Fruit fly (Drosophila melanogaster) whole organism, embryonic: ENCODE measurements around the gene CG8066.

Experiments
- Ada2b ChIP-seq: fragments of 200-800 bp; sonication (Bioruptor generic); IDR thresholded peaks from 2 replicates; pipeline ENCODE4 v1.3.6; 2022; ENCODE audit warnings: missing biosample characterization, missing genetic modification characterization
- Aef1 ChIP-seq: fragments of 200-800 bp; sonication (Bioruptor generic); IDR thresholded peaks from 3 replicates; pipeline ENCODE4 v1.3.6; 2022; ENCODE audit warnings: missing biosample characterization, missing genetic modification characterization
- Atf6 ChIP-seq: fragments of 200-800 bp; sonication (Bioruptor generic); IDR thresholded peaks from 2 replicates; pipeline ENCODE4 v1.3.6; 2022; ENCODE audit warnings: missing biosample characterization, missing genetic modification characterization
- C15 ChIP-seq: fragments of 200-800 bp; sonication (Bioruptor generic); IDR thresholded peaks from 3 replicates; pipeline ENCODE4 v1.3.6; 2022; ENCODE audit warnings: missing biosample characterization, missing genetic modification characterization
- CG11695 ChIP-seq: fragments of 200-800 bp; sonication (Bioruptor generic); IDR thresholded peaks from 3 replicates; pipeline ENCODE4 v1.3.6; 2022; ENCODE audit warnings: missing biosample characterization, missing genetic modification characterization
- CG11723 ChIP-seq: fragments of 200-800 bp; sonication (Bioruptor generic); optimal IDR thresholded peaks from 2 replicates; lab custom pipeline; 2017; ENCODE audit warnings: missing biosample characterization, mild to moderate bottlenecking, missing genetic modification characterization
- CG12236 ChIP-seq: fragments of 200-800 bp; sonication (Bioruptor generic); optimal IDR thresholded peaks from 2 replicates; lab custom pipeline; 2016; ENCODE audit warnings: missing biosample characterization, missing genetic modification characterization
- CG13424 ChIP-seq: fragments of 200-800 bp; sonication (Bioruptor generic); optimal IDR thresholded peaks from 2 replicates; lab custom pipeline; 2019; ENCODE audit warnings: missing biosample characterization, mild to moderate bottlenecking, missing genetic modification characterization, moderate library complexity
- CG14050 ChIP-seq: fragments of 200-800 bp; sonication (Bioruptor generic); IDR thresholded peaks from 3 replicates; pipeline ENCODE4 v1.3.6; 2022; ENCODE audit warnings: missing biosample characterization, missing genetic modification characterization
- CG14710 ChIP-seq: fragments of 200-800 bp; sonication (Bioruptor generic); optimal IDR thresholded peaks from 3 replicates; lab custom pipeline; 2019; ENCODE audit warnings: missing biosample characterization, mild to moderate bottlenecking, missing genetic modification characterization, moderate library complexity
- CG1602 ChIP-seq: fragments of 200-800 bp; sonication (Bioruptor generic); optimal IDR thresholded peaks from 3 replicates; lab custom pipeline; 2016; ENCODE audit warnings: missing biosample characterization, missing genetic modification characterization
- CG1603 ChIP-seq: fragments of 200-800 bp; sonication (Bioruptor generic); optimal IDR thresholded peaks from 2 replicates; lab custom pipeline; 2019; ENCODE audit warnings: missing biosample characterization, mild to moderate bottlenecking, missing genetic modification characterization, moderate library complexity
- CG1647 ChIP-seq: fragments of 200-800 bp; sonication (Bioruptor generic); optimal IDR thresholded peaks from 3 replicates; lab custom pipeline; 2016; ENCODE audit warnings: missing biosample characterization, missing genetic modification characterization
- CG16779 ChIP-seq: fragments of 200-800 bp; sonication (Bioruptor generic); IDR thresholded peaks from 2 replicates; pipeline ENCODE4 v1.3.6; 2022; ENCODE audit warnings: missing biosample characterization, missing genetic modification characterization
- CG3065 ChIP-seq: fragments of 200-800 bp; sonication (Bioruptor generic); optimal IDR thresholded peaks from 2 replicates; lab custom pipeline; 2016; ENCODE audit warnings: missing biosample characterization, missing genetic modification characterization
- CG32532 ChIP-seq: fragments of 200-800 bp; sonication (Bioruptor generic); IDR thresholded peaks from 2 replicates; pipeline ENCODE4 v1.3.6; 2022; ENCODE audit warnings: missing biosample characterization, missing genetic modification characterization
- CG42726 ChIP-seq: fragments of 200-800 bp; sonication (Bioruptor generic); IDR thresholded peaks from 2 replicates; pipeline ENCODE4 v1.3.6; 2022; ENCODE audit warnings: missing biosample characterization, missing genetic modification characterization; ENCODE audit not compliant: partially characterized antibody
- CG4282 ChIP-seq: fragments of 200-800 bp; sonication (Bioruptor generic); optimal IDR thresholded peaks from 2 replicates; lab custom pipeline; 2016; ENCODE audit warnings: missing biosample characterization, missing genetic modification characterization
- CG4820 ChIP-seq: fragments of 200-800 bp; sonication (Bioruptor generic); optimal IDR thresholded peaks from 3 replicates; lab custom pipeline; 2016; ENCODE audit warnings: missing biosample characterization, missing genetic modification characterization
- CG6654 ChIP-seq: fragments of 200-800 bp; sonication (Bioruptor generic); optimal IDR thresholded peaks from 2 replicates; lab custom pipeline; 2017; ENCODE audit warnings: missing biosample characterization, mild to moderate bottlenecking, missing genetic modification characterization
- CG6765 ChIP-seq: fragments of 200-800 bp; sonication (Bioruptor generic); optimal IDR thresholded peaks from 3 replicates; lab custom pipeline; 2017; ENCODE audit warnings: missing biosample characterization, mild to moderate bottlenecking, missing genetic modification characterization
- CG7357 ChIP-seq: fragments of 200-800 bp; sonication (Bioruptor generic); IDR thresholded peaks from 3 replicates; pipeline ENCODE4 v1.3.6; 2022; ENCODE audit warnings: missing biosample characterization, missing genetic modification characterization
- CG9932 ChIP-seq: fragments of 200-800 bp; sonication (Bioruptor generic); IDR thresholded peaks from 2 replicates; pipeline ENCODE4 v1.3.6; 2022; ENCODE audit warnings: missing biosample characterization, missing genetic modification characterization
- D19A ChIP-seq: fragments of 200-800 bp; optimal IDR thresholded peaks from 3 replicates; lab custom pipeline; 2019; ENCODE audit warnings: missing biosample characterization, mild to moderate bottlenecking, missing genetic modification characterization, moderate library complexity
- Dbx ChIP-seq: fragments of 200-800 bp; sonication (Bioruptor generic); IDR thresholded peaks from 3 replicates; pipeline ENCODE4 v1.3.6; 2022; ENCODE audit warnings: missing biosample characterization, missing genetic modification characterization
- Deaf1 ChIP-seq: fragments of 200-800 bp; optimal IDR thresholded peaks from 3 replicates; lab custom pipeline; 2019; ENCODE audit warnings: missing biosample characterization, mild to moderate bottlenecking, missing genetic modification characterization, moderate library complexity
- Dip3 ChIP-seq: fragments of 200-800 bp; sonication (Bioruptor generic); optimal IDR thresholded peaks from 3 replicates; lab custom pipeline; 2016; ENCODE audit warnings: missing biosample characterization, missing genetic modification characterization
- GATAe ChIP-seq: fragments of 200-800 bp; sonication (Bioruptor generic); conservative IDR thresholded peaks from 2 replicates; pipeline ENCODE4 v1.3.6; 2022; ENCODE audit warnings: missing biosample characterization, missing genetic modification characterization
- Hmx ChIP-seq: fragments of 200-800 bp; sonication (Bioruptor generic); optimal IDR thresholded peaks from 2 replicates; lab custom pipeline; 2016; ENCODE audit warnings: missing biosample characterization, missing genetic modification characterization
- Kr ChIP-seq: fragments of 200-800 bp; sonication (Bioruptor generic); optimal IDR thresholded peaks from 2 replicates; lab custom pipeline; 2017; ENCODE audit warnings: missing biosample characterization, mild to moderate bottlenecking, missing genetic modification characterization
- Lhr ChIP-seq: fragments of 200-800 bp; sonication (Bioruptor generic); optimal IDR thresholded peaks from 3 replicates; lab custom pipeline; 2017; ENCODE audit warnings: mild to moderate bottlenecking, missing biosample characterization, missing genetic modification reagents, missing genetic modification characterization
- MTF-1 ChIP-seq: fragments of 200-800 bp; sonication (Bioruptor generic); optimal IDR thresholded peaks from 2 replicates; lab custom pipeline; 2018; ENCODE audit warnings: missing biosample characterization, mild to moderate bottlenecking, missing genetic modification characterization, borderline replicate concordance
- NFAT ChIP-seq: fragments of 200-800 bp; sonication (Bioruptor generic); IDR thresholded peaks from 2 replicates; pipeline ENCODE4 v1.3.6; 2022; ENCODE audit warnings: missing biosample characterization, missing genetic modification characterization
- Ravus ChIP-seq: fragments of 200-800 bp; sonication (Bioruptor generic); IDR thresholded peaks from 2 replicates; pipeline ENCODE4 v1.3.6; 2022; ENCODE audit warnings: missing biosample characterization, missing genetic modification characterization
- Sox102F ChIP-seq: fragments of 200-800 bp; sonication (Bioruptor generic); optimal IDR thresholded peaks from 2 replicates; lab custom pipeline; 2018; ENCODE audit warnings: missing biosample characterization, mild to moderate bottlenecking, missing genetic modification characterization, moderate library complexity
- Sry-δ ChIP-seq: fragments of 200-800 bp; sonication (Bioruptor generic); optimal IDR thresholded peaks from 2 replicates; lab custom pipeline; 2016; ENCODE audit warnings: missing biosample characterization, missing genetic modification characterization
- Ssrp ChIP-seq: fragments of 200-800 bp; sonication (Bioruptor generic); optimal IDR thresholded peaks from 2 replicates; lab custom pipeline; 2018; ENCODE audit warnings: missing biosample characterization, mild to moderate bottlenecking, missing genetic modification characterization, moderate library complexity
- br ChIP-seq: fragments of >200 bp; optimal IDR thresholded peaks from 2 replicates; lab custom pipeline; 2017
- cad ChIP-seq: fragments of >200 bp; optimal IDR thresholded peaks from 2 replicates; lab custom pipeline; 2017; ENCODE audit warnings: missing biosample characterization, missing genetic modification characterization
- caup ChIP-seq: fragments of 200-800 bp; sonication (Bioruptor generic); optimal IDR thresholded peaks from 3 replicates; lab custom pipeline; 2017; ENCODE audit warnings: missing biosample characterization, mild to moderate bottlenecking, missing genetic modification characterization, moderate library complexity; ENCODE audit not compliant: severe bottlenecking
- crp ChIP-seq, 2 experiments: fragments of 200-800 bp; sonication (Bioruptor generic); optimal IDR thresholded peaks; 2 replicates in 1 of 2; 3 replicates in 1 of 2; lab custom pipeline; 2017; ENCODE audit warnings: missing biosample characterization in 2 of 2, missing genetic modification characterization in 2 of 2, mild to moderate bottlenecking in 1 of 2, moderate library complexity in 1 of 2
- dati ChIP-seq: fragments of 200-800 bp; sonication (Bioruptor generic); IDR thresholded peaks from 2 replicates; pipeline ENCODE4 v1.3.6; 2022; ENCODE audit warnings: missing biosample characterization, missing genetic modification characterization
- disco-r ChIP-seq: fragments of 200-800 bp; sonication (Bioruptor generic); optimal IDR thresholded peaks from 2 replicates; lab custom pipeline; 2016; ENCODE audit warnings: missing biosample characterization, missing genetic modification characterization
- gcm ChIP-seq: fragments of 200-800 bp; sonication (Bioruptor generic); optimal IDR thresholded peaks from 2 replicates; lab custom pipeline; 2019; ENCODE audit warnings: missing biosample characterization, mild to moderate bottlenecking, missing genetic modification characterization, moderate library complexity
- nau ChIP-seq: fragments of 200-800 bp; sonication (Bioruptor generic); optimal IDR thresholded peaks from 3 replicates; lab custom pipeline; 2017; ENCODE audit warnings: missing biosample characterization, mild to moderate bottlenecking, missing genetic modification characterization, missing genetic modification reagents
- pan ChIP-seq, 4 experiments: fragments of >200 bp in 3 of 4; fragments of 200-800 bp in 1 of 4; sonication (Bioruptor generic) in 1 of 4; optimal IDR thresholded peaks in 3 of 4; IDR thresholded peaks in 1 of 4; 2 replicates each; pipeline versions ENCODE4 v1.3.6 to Lab custom; 2017 to 2022; ENCODE audit warnings: missing biosample characterization in 2 of 4, missing genetic modification characterization in 2 of 4, mixed read lengths in 1 of 4
- pita ChIP-seq: fragments of 200-800 bp; sonication (Bioruptor generic); optimal IDR thresholded peaks from 2 replicates; lab custom pipeline; 2017; ENCODE audit warnings: missing biosample characterization, mild to moderate bottlenecking, missing genetic modification characterization
- sug ChIP-seq: fragments of 200-800 bp; optimal IDR thresholded peaks from 2 replicates; lab custom pipeline; 2019; ENCODE audit warnings: missing biosample characterization, mild to moderate bottlenecking, missing genetic modification characterization, moderate library complexity
- usp ChIP-seq: fragments of >200 bp; optimal IDR thresholded peaks from 2 replicates; lab custom pipeline; 2017; ENCODE audit warnings: missing biosample characterization, missing genetic modification characterization
- vvl ChIP-seq: fragments of 200-800 bp; sonication (Bioruptor generic); IDR thresholded peaks from 2 replicates; pipeline ENCODE4 v1.3.6; 2022; ENCODE audit warnings: missing biosample characterization, missing genetic modification characterization

CG8066 gene

dm6 chr3R:14558383-14558883, 10.2 kb downstream of the CG8066 start (continued):
- peak; percentile 50; the same call in 1 of the 2 replicates for TF ChIP-seq dati (GFP tag; lab: Robert Waterston, UW)
- TF ChIP-seq MTF-1 = peak; percentile 60
- peak; percentile 77 for TF ChIP-seq CG7357 (GFP tag; lab: Robert Waterston, UW)
- TF ChIP-seq vvl (GFP tag; lab: Robert Waterston, UW) = peak; percentile 92
- TF ChIP-seq br (lab: Kevin White, UChicago) = no peak
- peak; percentile 82 for TF ChIP-seq CG12236
- peak; percentile 88 for TF ChIP-seq caup (GFP tag; lab: Kevin White, UChicago)
- TF ChIP-seq Ada2b (GFP tag; lab: Robert Waterston, UW) = peak; percentile 88
- no peak for TF ChIP-seq pita (GFP tag; lab: Kevin White, UChicago)
- TF ChIP-seq Hmx (GFP tag; lab: Kevin White, UChicago) = peak; percentile 80
- TF ChIP-seq CG13424 (tag; lab: Kevin White, UChicago) = peak; percentile 95
- TF ChIP-seq CG1602 = peak; percentile 83
- no peak for TF ChIP-seq cad
- TF ChIP-seq disco-r (GFP tag; lab: Kevin White, UChicago) = peak; percentile 86
- TF ChIP-seq sug = peak; percentile 87
- peak; percentile 79 for TF ChIP-seq CG14710
- peak; percentile 91 for TF ChIP-seq Ssrp (tag; lab: Kevin White, UChicago)
- TF ChIP-seq CG11695 (GFP tag; lab: Robert Waterston, UW) = peak; percentile 89
- TF ChIP-seq Atf6 (GFP tag; lab: Robert Waterston, UW) = peak; percentile 92
- peak; percentile 76 for TF ChIP-seq CG6654 (GFP tag; lab: Kevin White, UChicago)
- peak; percentile 67 for TF ChIP-seq CG4282
- TF ChIP-seq CG6765 (GFP tag; lab: Kevin White, UChicago) = peak; percentile 88
- no peak for TF ChIP-seq GATAe
- peak; percentile 88 for TF ChIP-seq Dbx (GFP tag; lab: Robert Waterston, UW)
- TF ChIP-seq Sry-δ (GFP tag; lab: Kevin White, UChicago) = peak; percentile 57
- peak; percentile 62 for TF ChIP-seq Ravus (GFP tag; lab: Robert Waterston, UW)
- peak; percentile 73 for TF ChIP-seq Deaf1 (tag; lab: Kevin White, UChicago)
- TF ChIP-seq nau = peak; percentile 93
- peak; percentile 58 for TF ChIP-seq Lhr (GFP tag; lab: Kevin White, UChicago)
- TF ChIP-seq CG11723 (GFP tag; lab: Kevin White, UChicago) = peak; percentile 88
- TF ChIP-seq CG1647 (GFP tag; lab: Kevin White, UChicago) = peak; percentile 80
- TF ChIP-seq C15 (GFP tag; lab: Robert Waterston, UW) = peak; percentile 63; the same call in 2 of the 3 replicates
- peak; percentile 90 for TF ChIP-seq D19A
- TF ChIP-seq crp (GFP tag; optimal IDR thresholded peaks at IDR 0.05; lab: Kevin White, UChicago) = peak in 1 of 2 experiments; percentile 51
- TF ChIP-seq CG3065 = peak; percentile 27
- peak; percentile 69 for TF ChIP-seq CG1603
- TF ChIP-seq CG14050 (GFP tag; lab: Robert Waterston, UW) = peak; percentile 86
- TF ChIP-seq Kr (GFP tag; lab: Kevin White, UChicago) = no peak
- TF ChIP-seq usp (GFP tag; lab: Kevin White, UChicago) = no peak
- peak; percentile 89 for TF ChIP-seq CG4820 (GFP tag; lab: Kevin White, UChicago)
- peak; percentile 91 for TF ChIP-seq gcm (GFP tag; lab: Kevin White, UChicago)
- TF ChIP-seq Dip3 (GFP tag; lab: Kevin White, UChicago) = peak; percentile 83
- TF ChIP-seq CG32532 (GFP tag; lab: Robert Waterston, UW) = peak; percentile 89
- TF ChIP-seq NFAT (GFP tag; lab: Robert Waterston, UW) = peak; percentile 77
- no peak for TF ChIP-seq CG42726
- peak; percentile 72; the same call in 1 of the 2 replicates for TF ChIP-seq CG16779
- TF ChIP-seq pan (optimal IDR thresholded peaks at IDR 0.05; lab: Kevin White, UChicago) = no peak
- TF ChIP-seq pan (GFP tag; optimal IDR thresholded peaks at IDR 0.05 in 1 of 2, IDR thresholded peaks at IDR 0.05 in 1 of 2) = peak in 1 of 2 experiments; percentile 91
- peak; percentile 96 for TF ChIP-seq Sox102F (GFP tag; lab: Kevin White, UChicago)
- peak; percentile 82 for TF ChIP-seq Aef1 (GFP tag; lab: Robert Waterston, UW)
- TF ChIP-seq CG9932 (GFP tag; lab: Robert Waterston, UW) = peak; percentile 81
